Worm (Caenorhabditis elegans): Measurements from ENCODE around the gene pcs-1.
A peak's percentile ranks its signal among the peaks of the same experiment; 100 is the strongest.

The pcs-1 gene

ce11 chrII:11577861-11578260, 321 bp upstream of the pcs-1 start (continued):
- no peak for TF ChIP-seq dpff-1 (tag; optimal IDR thresholded peaks at IDR 0.05)
- TF ChIP-seq repo-1 (tag; optimal IDR thresholded peaks at IDR 0.05), result no peak
- no peak for TF ChIP-seq atf-7 (tag; optimal IDR thresholded peaks at IDR 0.05)
- TF ChIP-seq efl-1 (GFP tag; optimal IDR thresholded peaks at IDR 0.05), result peak; percentile 97
- peak; percentile 96 for TF ChIP-seq madf-8 (GFP tag; conservative IDR thresholded peaks at IDR 0.05)
- peak; percentile 71 for TF ChIP-seq tlf-1 (GFP tag; optimal IDR thresholded peaks at IDR 0.05)
- TF ChIP-seq athp-1 (tag; optimal IDR thresholded peaks at IDR 0.05), result peak; percentile 13
- peak; percentile 46; the same call in 1 of the 2 replicates for TF ChIP-seq mcd-1 (GFP tag; IDR thresholded peaks at IDR 0.05)
- peak; percentile 89; the same call in 1 of the 2 replicates for TF ChIP-seq Y95B8A.8 (GFP tag; IDR thresholded peaks at IDR 0.05)
- TF ChIP-seq F33H1.4 (GFP tag; IDR thresholded peaks at IDR 0.05), result peak; percentile 96
- TF ChIP-seq B0336.3 (GFP tag; IDR thresholded peaks at IDR 0.05), result 0 out of 2 replicates have a peak, but pooled peaks have one; percentile 55
- TF ChIP-seq lin-26 (GFP tag; IDR thresholded peaks at IDR 0.05), result no peak
- no peak for TF ChIP-seq mes-4 (tag; optimal IDR thresholded peaks at IDR 0.05)
- peak; percentile 47 for TF ChIP-seq snpc-1.3 (tag; optimal IDR thresholded peaks at IDR 0.05; ENCODE audit: insufficient read depth)
- TF ChIP-seq attf-5 (GFP tag; optimal IDR thresholded peaks at IDR 0.05), result no peak
- TF ChIP-seq hsf-1 (GFP tag; IDR thresholded peaks at IDR 0.05), result peak; percentile 88
- no peak for TF ChIP-seq lin-40 (tag; optimal IDR thresholded peaks at IDR 0.05)
- TF ChIP-seq dox-1 (GFP tag; IDR thresholded peaks at IDR 0.05), result peak; percentile 81
- TF ChIP-seq xnd-1 (tag; optimal IDR thresholded peaks at IDR 0.05), result peak; percentile 93
- 0 out of 2 replicates have a peak, but pooled peaks have one; percentile 73 for TF ChIP-seq Y79H2A.3 (GFP tag; conservative IDR thresholded peaks at IDR 0.05)
- TF ChIP-seq rcor-1 (GFP tag; IDR thresholded peaks at IDR 0.05), result peak; percentile 73
- peak; percentile 91 for TF ChIP-seq madf-3 (GFP tag; IDR thresholded peaks at IDR 0.05)
- TF ChIP-seq B0261.1 (tag; optimal IDR thresholded peaks at IDR 0.05), result no peak
- peak; percentile 60 for TF ChIP-seq tbp1 (GFP tag; optimal IDR thresholded peaks at IDR 0.05)
- peak; percentile 94 for TF ChIP-seq D2030.7 (GFP tag; IDR thresholded peaks at IDR 0.05)
- peak; percentile 80 for TF ChIP-seq lin-54 (GFP tag; optimal IDR thresholded peaks at IDR 0.05)
- TF ChIP-seq ceh-91 (GFP tag; IDR thresholded peaks at IDR 0.05), result peak; percentile 95
- 0 out of 2 replicates have a peak, but pooled peaks have one; percentile 48 for TF ChIP-seq attf-6 (GFP tag; IDR thresholded peaks at IDR 0.05)
- no peak for TF ChIP-seq attf-3 (GFP tag; conservative IDR thresholded peaks at IDR 0.05)
- TF ChIP-seq dpl-1 (GFP tag; optimal IDR thresholded peaks at IDR 0.05), result peak; percentile 89
- TF ChIP-seq ztf-25 (GFP tag; IDR thresholded peaks at IDR 0.05), result no peak
- no peak for TF ChIP-seq nfya-1 (tag; optimal IDR thresholded peaks at IDR 0.05; ENCODE audit: borderline replicate concordance, insufficient read depth)
- TF ChIP-seq hmg-1.2 (GFP tag; IDR thresholded peaks at IDR 0.05), result peak; percentile 45; the same call in 1 of the 2 replicates
- no peak for TF ChIP-seq nhr-80 (tag; optimal IDR thresholded peaks at IDR 0.05)
- TF ChIP-seq somi-1 (GFP tag; optimal IDR thresholded peaks at IDR 0.05), result no peak
- no peak for TF ChIP-seq nhr-179 (tag; optimal IDR thresholded peaks at IDR 0.05)
- no peak for TF ChIP-seq nfya-2 (GFP tag; IDR thresholded peaks at IDR 0.05)
- no peak for TF ChIP-seq gei-17 (GFP tag; optimal IDR thresholded peaks at IDR 0.05)
- no peak for TF ChIP-seq lsy-27 (tag; optimal IDR thresholded peaks at IDR 0.05; ENCODE audit: borderline replicate concordance, insufficient read depth)
- TF ChIP-seq unc-62 (GFP tag; optimal IDR thresholded peaks at IDR 0.05), result no peak
- TF ChIP-seq F37B4.10 (GFP tag; IDR thresholded peaks at IDR 0.05), result no peak
